Worm (Caenorhabditis elegans) whole organism, midembryonic: ENCODE measurements around the gene T26C12.3.

ENCODE experiments used
- T22C8.4 ChIP-seq: fragments of 200-800 bp; sonication (Bioruptor generic); IDR thresholded peaks from 2 replicates; pipeline ENCODE4 v1.3.6; 2022; ENCODE audit warnings: missing genetic modification characterization, missing compliant biosample characterization
- cog-1 ChIP-seq: sonication (generic microtip); optimal IDR thresholded peaks from 2 replicates; lab custom pipeline; 2016; ENCODE audit warnings: missing genetic modification characterization, missing compliant biosample characterization
- flt-1 ChIP-seq: fragments of 200-800 bp; sonication (Bioruptor generic); IDR thresholded peaks from 2 replicates; pipeline ENCODE4 v1.3.6; 2022; ENCODE audit warnings: missing genetic modification characterization, missing compliant biosample characterization
- klf-2 ChIP-seq: fragments of 200-800 bp; sonication (Bioruptor generic); conservative IDR thresholded peaks from 2 replicates; pipeline ENCODE4 v1.3.6; 2022; ENCODE audit warnings: missing genetic modification reagents, missing genetic modification characterization, missing compliant biosample characterization
- med-1 ChIP-seq: sonication (generic microtip); optimal IDR thresholded peaks from 2 replicates; lab custom pipeline; 2017; ENCODE audit warnings: missing genetic modification characterization, mild to moderate bottlenecking, missing compliant biosample characterization, antibody characterized with exemption, missing genetic modification reagents; ENCODE audit not compliant: insufficient read depth
- tab-1 ChIP-seq: fragments of 200-800 bp; sonication (Bioruptor generic); IDR thresholded peaks from 2 replicates; pipeline ENCODE4 v1.3.6; 2022; ENCODE audit warnings: missing genetic modification characterization, missing compliant biosample characterization
- ztf-23 ChIP-seq: fragments of 200-800 bp; sonication (Bioruptor generic); IDR thresholded peaks from 2 replicates; pipeline ENCODE4 v1.3.6; 2022; ENCODE audit warnings: missing genetic modification reagents, missing genetic modification characterization, missing compliant biosample characterization
- ztf-29 ChIP-seq: fragments of 200-800 bp; sonication (Bioruptor generic); IDR thresholded peaks from 2 replicates; pipeline ENCODE4 v1.3.6; 2022; ENCODE audit warnings: missing genetic modification reagents, missing genetic modification characterization, missing compliant biosample characterization

DNA sequence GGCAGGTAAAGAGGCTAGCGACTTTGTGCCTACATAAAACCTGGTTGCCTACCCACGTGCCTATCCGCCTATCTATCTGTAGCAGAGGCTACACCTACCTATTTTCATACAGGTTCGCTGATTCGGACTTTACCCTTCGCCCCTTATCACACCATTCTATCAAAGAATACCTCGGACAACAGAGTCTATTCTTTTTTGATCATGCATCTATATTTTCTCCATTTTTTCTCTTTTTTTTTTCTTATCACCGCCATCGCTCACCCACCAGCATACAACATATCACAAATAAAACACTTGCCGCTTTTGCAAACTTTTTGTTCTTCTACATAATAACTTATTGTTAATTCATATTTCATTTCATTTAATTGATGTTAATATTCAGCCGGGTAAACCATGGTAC lies 14.7 kb downstream of the T26C12.3 start, which contains the start of gene T26C12.1:
- no peak for TF ChIP-seq flt-1 (GFP tag; lab: Robert Waterston, UW)
- no peak for TF ChIP-seq ztf-29 (GFP tag; lab: Robert Waterston, UW)
- TF ChIP-seq ztf-23 = no peak
- no peak for TF ChIP-seq klf-2 (GFP tag; lab: Robert Waterston, UW)
- no peak for TF ChIP-seq med-1 (GFP tag; lab: Kevin White, UChicago)
- no peak for TF ChIP-seq cog-1 (tag; lab: Kevin White, UChicago)
- TF ChIP-seq T22C8.4 = no peak
- no peak for TF ChIP-seq tab-1
